Fruit fly (Drosophila melanogaster) whole organism, embryonic: Measurements from ENCODE around the gene CG45544.

Experiments
- ATbp ChIP-seq: fragments of 200-800 bp; sonication (Bioruptor generic); optimal IDR thresholded peaks from 2 replicates; lab custom pipeline; 2017; ENCODE audit warnings: missing biosample characterization, mild to moderate bottlenecking, missing genetic modification characterization, missing genetic modification reagents
- Abd-B ChIP-seq: fragments of 200-800 bp; sonication (Bioruptor generic); optimal IDR thresholded peaks from 2 replicates; lab custom pipeline; 2018; ENCODE audit warnings: missing biosample characterization, mild to moderate bottlenecking, missing genetic modification characterization, moderate library complexity
- Atf3 ChIP-seq: fragments of 200-800 bp; sonication (Bioruptor generic); optimal IDR thresholded peaks from 3 replicates; lab custom pipeline; 2016; ENCODE audit warnings: missing biosample characterization, missing genetic modification characterization
- CG10274 ChIP-seq: fragments of 200-800 bp; sonication (Bioruptor generic); optimal IDR thresholded peaks from 3 replicates; lab custom pipeline; 2017; ENCODE audit warnings: missing biosample characterization, mild to moderate bottlenecking, missing genetic modification characterization
- CG10431 ChIP-seq: fragments of 200-800 bp; sonication (Bioruptor generic); optimal IDR thresholded peaks from 3 replicates; lab custom pipeline; 2018; ENCODE audit warnings: missing biosample characterization, mild to moderate bottlenecking, missing genetic modification characterization
- CG12104 ChIP-seq: fragments of 200-800 bp; sonication (Bioruptor generic); optimal IDR thresholded peaks from 3 replicates; lab custom pipeline; 2016; ENCODE audit warnings: missing biosample characterization, missing genetic modification characterization
- CG12299 ChIP-seq: fragments of 200-800 bp; sonication (Bioruptor generic); optimal IDR thresholded peaks from 2 replicates; lab custom pipeline; 2018; ENCODE audit warnings: missing biosample characterization, mild to moderate bottlenecking, missing genetic modification characterization
- CG15269 ChIP-seq: fragments of 200-800 bp; sonication (Bioruptor generic); optimal IDR thresholded peaks from 2 replicates; lab custom pipeline; 2018; ENCODE audit warnings: missing biosample characterization, mild to moderate bottlenecking, missing genetic modification characterization, moderate library complexity
- CG1529 ChIP-seq: fragments of 200-800 bp; sonication (Bioruptor generic); optimal IDR thresholded peaks from 3 replicates; lab custom pipeline; 2018; ENCODE audit warnings: missing biosample characterization, missing genetic modification characterization
- CG15696 ChIP-seq: fragments of 200-800 bp; sonication (Bioruptor generic); optimal IDR thresholded peaks from 2 replicates; lab custom pipeline; 2019; ENCODE audit warnings: missing biosample characterization, mild to moderate bottlenecking, missing genetic modification characterization, moderate library complexity
- CG16813 ChIP-seq: fragments of 200-800 bp; sonication (Bioruptor generic); IDR thresholded peaks from 3 replicates; pipeline ENCODE4 v1.3.6; 2022; ENCODE audit warnings: missing biosample characterization, missing genetic modification characterization; ENCODE audit not compliant: partially characterized antibody
- CG17361 ChIP-seq: fragments of 200-800 bp; sonication (Bioruptor generic); IDR thresholded peaks from 3 replicates; pipeline ENCODE4 v1.3.6; 2022; ENCODE audit warnings: missing biosample characterization, missing genetic modification characterization
- CG17612 ChIP-seq: fragments of 200-800 bp; sonication (Bioruptor generic); IDR thresholded peaks from 2 replicates; pipeline ENCODE4 v1.3.6; 2022; ENCODE audit warnings: missing biosample characterization, missing genetic modification characterization
- CG2129 ChIP-seq: fragments of 200-800 bp; sonication (Bioruptor generic); IDR thresholded peaks from 2 replicates; pipeline ENCODE4 v1.3.6; 2022; ENCODE audit warnings: missing biosample characterization, missing genetic modification characterization; ENCODE audit not compliant: partially characterized antibody
- CG2889 ChIP-seq: fragments of 200-800 bp; sonication (Bioruptor generic); IDR thresholded peaks from 3 replicates; pipeline ENCODE4 v1.3.6; 2022; ENCODE audit warnings: missing biosample characterization, missing genetic modification characterization
- CG30403 ChIP-seq: fragments of 200-800 bp; sonication (Bioruptor generic); optimal IDR thresholded peaks from 3 replicates; lab custom pipeline; 2016; ENCODE audit warnings: missing biosample characterization, missing genetic modification characterization
- CG34224 ChIP-seq: fragments of 200-800 bp; sonication (Bioruptor generic); IDR thresholded peaks from 3 replicates; pipeline ENCODE4 v1.3.6; 2022; ENCODE audit warnings: missing biosample characterization, missing genetic modification characterization; ENCODE audit not compliant: partially characterized antibody
- CG4404 ChIP-seq: fragments of 200-800 bp; sonication (Bioruptor generic); IDR thresholded peaks from 2 replicates; pipeline ENCODE4 v1.3.6; 2022; ENCODE audit warnings: missing biosample characterization, missing genetic modification characterization
- CG6175 ChIP-seq: fragments of 200-800 bp; sonication (Bioruptor generic); IDR thresholded peaks from 3 replicates; pipeline ENCODE4 v1.3.6; 2022; ENCODE audit warnings: missing biosample characterization, missing genetic modification characterization
- CG7357 ChIP-seq: fragments of 200-800 bp; sonication (Bioruptor generic); IDR thresholded peaks from 3 replicates; pipeline ENCODE4 v1.3.6; 2022; ENCODE audit warnings: missing biosample characterization, missing genetic modification characterization
- CG8281 ChIP-seq: fragments of 200-800 bp; sonication (Bioruptor generic); optimal IDR thresholded peaks from 2 replicates; lab custom pipeline; 2018; ENCODE audit warnings: missing biosample characterization, mild to moderate bottlenecking, missing genetic modification characterization, moderate library complexity
- CG8290 ChIP-seq, 3 experiments: fragments of 200-800 bp; sonication (Bioruptor generic); optimal IDR thresholded peaks; 2 replicates each; lab custom pipeline; 2016 to 2019; ENCODE audit warnings: missing biosample characterization in 3 of 3, missing genetic modification characterization in 3 of 3, mild to moderate bottlenecking in 2 of 3, moderate library complexity in 1 of 3
- CG9932 ChIP-seq: fragments of 200-800 bp; sonication (Bioruptor generic); IDR thresholded peaks from 2 replicates; pipeline ENCODE4 v1.3.6; 2022; ENCODE audit warnings: missing biosample characterization, missing genetic modification characterization
- CTCF ChIP-seq: fragments of 200-800 bp; sonication (Bioruptor generic); optimal IDR thresholded peaks from 2 replicates; lab custom pipeline; 2017; ENCODE audit warnings: missing biosample characterization, mild to moderate bottlenecking, missing genetic modification characterization, moderate library complexity
- Dbx ChIP-seq: fragments of 200-800 bp; sonication (Bioruptor generic); IDR thresholded peaks from 3 replicates; pipeline ENCODE4 v1.3.6; 2022; ENCODE audit warnings: missing biosample characterization, missing genetic modification characterization
- Dfd ChIP-seq, 2 experiments: fragments of >200 bp; optimal IDR thresholded peaks; 2 replicates each; lab custom pipeline; 2017; ENCODE audit warnings: missing biosample characterization in 2 of 2, missing genetic modification characterization in 2 of 2
- Eip74EF ChIP-seq, 2 experiments: fragments of 200-800 bp in 1 of 2; fragments of >200 bp in 1 of 2; sonication (Bioruptor generic) in 1 of 2; optimal IDR thresholded peaks; 2 replicates each; lab custom pipeline; 2017 to 2019; ENCODE audit warnings: missing biosample characterization in 2 of 2, missing genetic modification characterization in 2 of 2, mild to moderate bottlenecking in 1 of 2, moderate library complexity in 1 of 2
- HHEX ChIP-seq: fragments of 200-800 bp; sonication (Bioruptor generic); optimal IDR thresholded peaks from 3 replicates; lab custom pipeline; 2017; ENCODE audit warnings: missing biosample characterization, mild to moderate bottlenecking, missing genetic modification characterization, missing genetic modification reagents
- Lpt ChIP-seq: fragments of >200 bp; optimal IDR thresholded peaks from 2 replicates; lab custom pipeline; 2018; ENCODE audit warnings: missing biosample characterization, missing genetic modification characterization
- MESR4 ChIP-seq: fragments of 200-800 bp; sonication (Bioruptor generic); optimal IDR thresholded peaks from 2 replicates; lab custom pipeline; 2018; ENCODE audit warnings: missing biosample characterization, mild to moderate bottlenecking, missing genetic modification characterization, moderate library complexity
- Mes4 ChIP-seq: fragments of 200-800 bp; sonication (Bioruptor generic); optimal IDR thresholded peaks from 2 replicates; lab custom pipeline; 2016; ENCODE audit warnings: missing biosample characterization, missing genetic modification characterization
- NC2β ChIP-seq: fragments of 200-800 bp; sonication (Bioruptor generic); optimal IDR thresholded peaks from 2 replicates; lab custom pipeline; 2016; ENCODE audit warnings: missing biosample characterization, missing genetic modification characterization
- Neu2 ChIP-seq: fragments of 200-800 bp; sonication (Bioruptor generic); optimal IDR thresholded peaks from 3 replicates; lab custom pipeline; 2016; ENCODE audit warnings: missing biosample characterization, missing genetic modification characterization, borderline replicate concordance
- TFAM ChIP-seq: fragments of 200-800 bp; sonication (Bioruptor generic); optimal IDR thresholded peaks from 2 replicates; lab custom pipeline; 2017; ENCODE audit warnings: missing biosample characterization, missing genetic modification characterization, inconsistent platforms
- Taf1 ChIP-seq: fragments of 200-800 bp; sonication (Bioruptor generic); IDR thresholded peaks from 2 replicates; pipeline ENCODE4 v1.3.6; 2022; ENCODE audit warnings: missing biosample characterization, missing genetic modification characterization
- Usf ChIP-seq: fragments of 200-800 bp; sonication (Bioruptor generic); optimal IDR thresholded peaks from 2 replicates; lab custom pipeline; 2017; ENCODE audit warnings: missing genotype, missing biosample characterization, missing genetic modification characterization
- YL-1 ChIP-seq: fragments of 200-800 bp; sonication (Bioruptor generic); optimal IDR thresholded peaks from 3 replicates; lab custom pipeline; 2017; ENCODE audit warnings: missing biosample characterization, mild to moderate bottlenecking, missing genetic modification characterization
- ac ChIP-seq: fragments of 200-800 bp; sonication (Bioruptor generic); optimal IDR thresholded peaks from 3 replicates; lab custom pipeline; 2017; ENCODE audit warnings: missing biosample characterization, mild to moderate bottlenecking, missing genetic modification characterization
- bigmax ChIP-seq: fragments of 200-800 bp; sonication (Bioruptor generic); optimal IDR thresholded peaks from 2 replicates; lab custom pipeline; 2018; ENCODE audit warnings: missing biosample characterization, mild to moderate bottlenecking, missing genetic modification characterization
- cato ChIP-seq: fragments of 200-800 bp; sonication (Bioruptor generic); optimal IDR thresholded peaks from 2 replicates; lab custom pipeline; 2016; ENCODE audit warnings: missing biosample characterization, missing genetic modification characterization, borderline replicate concordance
- chn ChIP-seq: fragments of 200-800 bp; sonication (Bioruptor generic); optimal IDR thresholded peaks from 2 replicates; lab custom pipeline; 2016; ENCODE audit warnings: missing biosample characterization, missing genetic modification characterization
- emc ChIP-seq: fragments of 200-800 bp; sonication (Bioruptor generic); optimal IDR thresholded peaks from 2 replicates; lab custom pipeline; 2016; ENCODE audit warnings: missing biosample characterization, missing genetic modification characterization
- en ChIP-seq: fragments of 200-800 bp; sonication (Bioruptor generic); optimal IDR thresholded peaks from 2 replicates; lab custom pipeline; 2016; ENCODE audit warnings: missing biosample characterization, missing genetic modification characterization
- ftz-f1 ChIP-seq: fragments of 200-800 bp; sonication (Bioruptor generic); optimal IDR thresholded peaks from 2 replicates; lab custom pipeline; 2016; ENCODE audit warnings: missing biosample characterization, missing genetic modification characterization
- grn ChIP-seq: fragments of 200-800 bp; sonication (Bioruptor generic); optimal IDR thresholded peaks from 3 replicates; lab custom pipeline; 2017; ENCODE audit warnings: missing biosample characterization, missing genetic modification characterization
- lab ChIP-seq: fragments of 200-800 bp; sonication (Bioruptor generic); optimal IDR thresholded peaks from 3 replicates; lab custom pipeline; 2017; ENCODE audit warnings: missing biosample characterization, missing genetic modification characterization, mild to moderate bottlenecking, moderate library complexity, missing genetic modification reagents
- lov ChIP-seq, 2 experiments: fragments of 200-800 bp in 1 of 2; fragments of >200 bp in 1 of 2; sonication (Bioruptor generic) in 1 of 2; IDR thresholded peaks in 1 of 2; optimal IDR thresholded peaks in 1 of 2; 2 replicates in 1 of 2; 3 replicates in 1 of 2; pipeline versions ENCODE4 v1.3.6 to Lab custom; 2017 to 2022; ENCODE audit warnings: missing biosample characterization in 1 of 2, missing genetic modification characterization in 1 of 2
- p53 ChIP-seq: fragments of 200-800 bp; sonication (Bioruptor generic); optimal IDR thresholded peaks from 2 replicates; lab custom pipeline; 2016; ENCODE audit warnings: missing biosample characterization, missing genetic modification characterization
- tll ChIP-seq, 2 experiments: fragments of 200-800 bp in 1 of 2; fragments of >200 bp in 1 of 2; sonication (Bioruptor generic) in 1 of 2; optimal IDR thresholded peaks; 2 replicates each; lab custom pipeline; 2017 to 2019; ENCODE audit warnings: missing biosample characterization in 2 of 2, missing genetic modification characterization in 2 of 2, mild to moderate bottlenecking in 1 of 2, moderate library complexity in 1 of 2
- trh ChIP-seq: fragments of 200-800 bp; sonication (Bioruptor generic); optimal IDR thresholded peaks from 2 replicates; lab custom pipeline; 2016; ENCODE audit warnings: missing biosample characterization, missing genetic modification characterization

CG45544 gene

DNA sequence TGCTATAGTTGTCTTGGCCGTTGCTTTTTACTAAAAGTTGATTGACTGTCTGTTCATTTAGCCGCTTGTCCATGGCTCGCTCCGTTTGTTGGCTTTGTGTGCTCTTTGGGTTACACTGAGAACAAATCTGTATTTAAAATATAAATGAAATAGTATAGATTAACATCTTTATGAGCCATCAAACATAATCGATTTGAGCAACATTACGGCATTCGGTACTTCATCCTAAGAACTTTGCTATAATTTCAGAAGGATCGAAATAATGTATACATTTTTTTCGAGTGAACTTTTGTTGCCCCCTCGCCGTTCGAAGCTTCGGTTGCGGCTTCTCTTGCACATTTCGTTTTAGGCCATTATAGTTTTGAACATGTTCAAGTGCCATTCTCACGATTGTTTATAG is 48.3 kb upstream of the CG45544 start (continued):
- TF ChIP-seq HHEX (GFP tag; lab: Kevin White, UChicago) (peak; percentile 69), trh (GFP tag; lab: Kevin White, UChicago) (no peak), CG15269 (peak; percentile 83), CG16813 (no peak), CG12299 (tag; lab: Kevin White, UChicago) (peak; percentile 25), CG2889 (GFP tag; lab: Robert Waterston, UW) (peak; percentile 28; the same call in 1 of the 3 replicates), Dfd (GFP tag; optimal IDR thresholded peaks at IDR 0.05; lab: Kevin White, UChicago) (no peak), CG2129 (GFP tag; lab: Robert Waterston, UW) (no peak), CG4404 (GFP tag; lab: Robert Waterston, UW) (no peak), bigmax (GFP tag; lab: Kevin White, UChicago) (no peak), CG17361 (peak; percentile 62; the same call in 2 of the 3 replicates), CG10431 (GFP tag; lab: Kevin White, UChicago) (no peak), CG34224 (no peak), Atf3 (peak; percentile 33), Taf1 (GFP tag; lab: Robert Waterston, UW) (no peak), Dbx (no peak), ATbp (GFP tag; lab: Kevin White, UChicago) (peak; percentile 83), grn (no peak), Abd-B (GFP tag; lab: Kevin White, UChicago) (peak; percentile 50), CTCF (GFP tag; lab: Kevin White, UChicago) (no peak), CG30403 (GFP tag; lab: Kevin White, UChicago) (peak; percentile 61), emc (GFP tag; lab: Kevin White, UChicago) (no peak), Neu2 (GFP tag; lab: Kevin White, UChicago) (no peak), chn (GFP tag; lab: Kevin White, UChicago) (peak; percentile 20), Eip74EF (GFP tag; optimal IDR thresholded peaks at IDR 0.05; lab: Kevin White, UChicago) (peak in 1 of 2 experiments; percentile 71), en (GFP tag; lab: Kevin White, UChicago) (no peak), lov (optimal IDR thresholded peaks at IDR 0.05; lab: Kevin White, UChicago) (no peak), lov (GFP tag; IDR thresholded peaks at IDR 0.05; lab: Robert Waterston, UW) (peak; percentile 76; the same call in 2 of the 3 replicates), NC2β (GFP tag; lab: Kevin White, UChicago) (peak; percentile 10), Usf (no peak), Mes4 (GFP tag; lab: Kevin White, UChicago) (no peak), CG7357 (GFP tag; lab: Robert Waterston, UW) (0 out of 3 replicates have a peak, but pooled peaks have one; percentile 38), CG8281 (tag; lab: Kevin White, UChicago) (peak; percentile 39), CG1529 (GFP tag; lab: Kevin White, UChicago) (peak; percentile 63), lab (GFP tag; lab: Kevin White, UChicago) (peak; percentile 65), CG10274 (peak; percentile 28), CG17612 (0 out of 2 replicates have a peak, but pooled peaks have one; percentile 10), CG6175 (no peak; the same call in 2 of the 3 replicates), YL-1 (GFP tag; lab: Kevin White, UChicago) (no peak), ac (GFP tag; lab: Kevin White, UChicago) (no peak), TFAM (GFP tag; lab: Kevin White, UChicago) (no peak), CG8290 (GFP tag; optimal IDR thresholded peaks at IDR 0.05; lab: Kevin White, UChicago) (no peak), CG8290 (tag; optimal IDR thresholded peaks at IDR 0.05; lab: Kevin White, UChicago) (peak in 1 of 2 experiments; percentile 40), CG12104 (GFP tag; lab: Kevin White, UChicago) (peak; percentile 8), ftz-f1 (GFP tag; lab: Kevin White, UChicago) (no peak), p53 (no peak), MESR4 (GFP tag; lab: Kevin White, UChicago) (no peak), CG15696 (tag; lab: Kevin White, UChicago) (no peak), CG9932 (GFP tag; lab: Robert Waterston, UW) (no peak), tll (GFP tag; optimal IDR thresholded peaks at IDR 0.05; lab: Kevin White, UChicago) (no peak), cato (GFP tag; lab: Kevin White, UChicago) (no peak), Lpt (GFP tag; lab: Kevin White, UChicago) (no peak)
